Fruit fly (Drosophila melanogaster): ENCODE results near the gene Uba4.

- TF ChIP-seq psq (optimal IDR thresholded peaks at IDR 0.05) (no peak), EcR (GFP tag; optimal IDR thresholded peaks at IDR 0.05) (no peak), CG8478 (optimal IDR thresholded peaks at IDR 0.05) (no peak)
Observed at dm6 chr2L:8481623-8482424, 35.4 kb upstream of the Uba4 start, which contains the start of gene CG43796.

All from whole organism.